Worm (Caenorhabditis elegans): ENCODE measurements around the gene C04E6.8.

DNA sequence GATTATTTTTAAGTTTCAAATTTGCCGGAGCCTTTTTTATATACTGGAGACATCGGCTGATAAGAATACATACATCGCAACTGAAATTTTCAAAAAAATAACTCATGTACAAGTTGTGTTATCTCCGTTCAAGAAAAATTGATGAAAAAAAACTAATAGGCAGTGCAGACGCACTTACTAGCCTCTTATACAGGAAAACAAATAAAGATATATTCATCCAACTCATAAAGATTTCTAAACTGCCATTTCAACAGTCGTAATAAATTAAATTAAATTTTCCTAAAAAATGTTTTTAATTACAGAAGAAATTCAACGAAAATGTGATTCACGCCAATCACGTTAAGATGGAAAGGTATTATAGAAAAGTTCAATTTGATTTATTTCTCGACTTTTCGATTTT lies 18.2 kb upstream of the C04E6.8 start, which contains the start of gene C04E6.5:
- TF ChIP-seq tra-4 (tag; optimal IDR thresholded peaks at IDR 0.05) (no peak), flt-1 (GFP tag; IDR thresholded peaks at IDR 0.05) (no peak), ceh-36 (tag; optimal IDR thresholded peaks at IDR 0.05) (no peak), F13C5.2 (tag; optimal IDR thresholded peaks at IDR 0.05) (no peak), aly-1 (tag; optimal IDR thresholded peaks at IDR 0.05) (no peak), B0310.2 (tag; optimal IDR thresholded peaks at IDR 0.05) (no peak), ceh-13 (GFP tag; optimal IDR thresholded peaks at IDR 0.05) (no peak), ama-1 (optimal IDR thresholded peaks at IDR 0.05) (no peak), hmbx-1 (tag; optimal IDR thresholded peaks at IDR 0.05) (no peak), hmg-4 (GFP tag; optimal IDR thresholded peaks at IDR 0.05) (no peak), tbx-37 (GFP tag; conservative IDR thresholded peaks at IDR 0.05) (no peak), tbx-11 (GFP tag; IDR thresholded peaks at IDR 0.05) (no peak), pes-1 (GFP tag; IDR thresholded peaks at IDR 0.05) (no peak)
